Fruit fly (Drosophila melanogaster): Measurements from ENCODE around the gene Vav.

The Vav gene

dm6 chrX:19261528-19262102, at the start of gene Vav:
Gene Vav, plus strand, starts transcription at chrX:19261820.
- TF ChIP-seq usp (GFP tag; optimal IDR thresholded peaks at IDR 0.05) (no peak), EcR (GFP tag; optimal IDR thresholded peaks at IDR 0.05) (no peak), psq (optimal IDR thresholded peaks at IDR 0.05) (no peak)

- TF ChIP-seq CG8478 (optimal IDR thresholded peaks at IDR 0.05) (no peak), usp (GFP tag; optimal IDR thresholded peaks at IDR 0.05) (no peak), pan (optimal IDR thresholded peaks at IDR 0.05) (no peak), Dll (optimal IDR thresholded peaks at IDR 0.05) (no peak), psq (optimal IDR thresholded peaks at IDR 0.05) (no peak), EcR (GFP tag; optimal IDR thresholded peaks at IDR 0.05) (no peak)
These were observed 49.6 kb upstream of the Vav start, which contains the start of gene CG14195 for dm6 chrX:19211982-19212381. Gene CG14195, minus strand, starts transcription at chrX:19212082.

DNA sequence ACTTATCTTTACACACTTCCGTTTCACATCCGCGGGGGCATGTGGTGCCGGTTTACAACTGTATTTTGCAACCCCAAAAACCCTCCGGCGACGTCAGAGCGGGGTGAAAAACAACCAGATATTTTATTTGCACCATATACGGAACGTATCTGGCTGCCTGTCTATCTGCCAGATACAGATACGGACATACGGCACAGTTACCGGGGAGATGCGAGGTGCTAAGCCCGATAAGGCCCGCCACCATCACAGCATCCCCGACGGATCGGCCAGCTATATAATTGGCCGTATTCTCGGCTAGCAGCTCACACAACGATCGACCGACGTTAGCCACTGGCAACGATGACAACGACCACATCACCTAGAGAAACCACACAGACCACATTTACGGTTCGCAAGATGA, 48.7 kb upstream of the Vav start, which contains the start of gene Mur18B:
Gene Mur18B, plus strand, starts transcription at position 301 of the 400 bp plus-strand sequence.
- TF ChIP-seq psq (optimal IDR thresholded peaks at IDR 0.05), result no peak
- TF ChIP-seq Dll (optimal IDR thresholded peaks at IDR 0.05), result no peak
- no peak for TF ChIP-seq EcR (GFP tag; optimal IDR thresholded peaks at IDR 0.05)
- no peak for TF ChIP-seq pan (optimal IDR thresholded peaks at IDR 0.05)
- TF ChIP-seq CG8478 (optimal IDR thresholded peaks at IDR 0.05), result no peak
- TF ChIP-seq usp (GFP tag; optimal IDR thresholded peaks at IDR 0.05), result no peak

dm6 chrX:19215215-19215614, 46.4 kb upstream of the Vav start, which contains the start of gene Muc18B:
Gene Muc18B, plus strand, starts transcription at chrX:19215515.
- no peak for TF ChIP-seq pan (optimal IDR thresholded peaks at IDR 0.05)
- TF ChIP-seq psq (optimal IDR thresholded peaks at IDR 0.05), result no peak

DNA sequence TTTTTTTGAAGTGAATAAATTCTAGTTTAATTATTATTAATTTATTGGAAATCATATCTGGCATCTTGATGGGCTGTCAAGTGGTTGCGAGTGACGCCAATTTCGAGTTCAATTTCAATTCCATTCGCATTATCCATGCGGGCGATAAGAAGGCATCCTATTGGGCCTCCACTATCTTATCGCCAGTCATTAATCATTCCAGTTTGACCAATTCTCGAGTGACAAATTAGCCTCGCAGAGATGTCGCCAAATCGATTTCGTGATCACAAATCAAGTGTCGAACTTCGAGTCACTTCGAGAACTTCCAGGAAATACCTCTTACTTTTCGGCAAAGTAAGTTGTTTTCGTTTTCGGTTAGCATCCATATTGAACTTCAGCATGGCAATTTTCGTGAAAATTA, 44.9 kb upstream of the Vav start:
- TF ChIP-seq psq (optimal IDR thresholded peaks at IDR 0.05), result no peak
- TF ChIP-seq pan (optimal IDR thresholded peaks at IDR 0.05), result no peak
- TF ChIP-seq usp (GFP tag; optimal IDR thresholded peaks at IDR 0.05), result no peak
- no peak for TF ChIP-seq CG8478 (optimal IDR thresholded peaks at IDR 0.05)
- TF ChIP-seq EcR (GFP tag; optimal IDR thresholded peaks at IDR 0.05), result no peak
- no peak for TF ChIP-seq Dll (optimal IDR thresholded peaks at IDR 0.05)

- TF ChIP-seq usp (GFP tag; optimal IDR thresholded peaks at IDR 0.05) (no peak), Dll (optimal IDR thresholded peaks at IDR 0.05) (peak; percentile 76), CG8478 (optimal IDR thresholded peaks at IDR 0.05) (no peak)
These were observed 41.2 kb upstream of the Vav start, which contains the start of gene CG7884 for dm6 chrX:19220415-19220814. Gene CG7884, plus strand, starts transcription at chrX:19220622.

- TF ChIP-seq EcR (GFP tag; optimal IDR thresholded peaks at IDR 0.05), result no peak
- no peak for TF ChIP-seq Dll (optimal IDR thresholded peaks at IDR 0.05)
- TF ChIP-seq usp (GFP tag; optimal IDR thresholded peaks at IDR 0.05), result no peak
- no peak for TF ChIP-seq pan (optimal IDR thresholded peaks at IDR 0.05)
- no peak for TF ChIP-seq psq (optimal IDR thresholded peaks at IDR 0.05)
- no peak for TF ChIP-seq CG8478 (optimal IDR thresholded peaks at IDR 0.05)
These were observed 40.6 kb upstream of the Vav start for dm6 chrX:19220963-19221572.

dm6 chrX:19224580-19225303, 36.9 kb upstream of the Vav start:
- no peak for TF ChIP-seq psq (optimal IDR thresholded peaks at IDR 0.05)
- TF ChIP-seq EcR (GFP tag; optimal IDR thresholded peaks at IDR 0.05), result no peak
- no peak for TF ChIP-seq usp (GFP tag; optimal IDR thresholded peaks at IDR 0.05)
- no peak for TF ChIP-seq pan (optimal IDR thresholded peaks at IDR 0.05)
- TF ChIP-seq Dll (optimal IDR thresholded peaks at IDR 0.05), result no peak
- TF ChIP-seq CG8478 (optimal IDR thresholded peaks at IDR 0.05), result no peak

dm6 chrX:19225304-19225640, 36.3 kb upstream of the Vav start:
- no peak for TF ChIP-seq CG8478 (optimal IDR thresholded peaks at IDR 0.05)
- no peak for TF ChIP-seq EcR (GFP tag; optimal IDR thresholded peaks at IDR 0.05)
- TF ChIP-seq usp (GFP tag; optimal IDR thresholded peaks at IDR 0.05), result no peak
- no peak for TF ChIP-seq pan (optimal IDR thresholded peaks at IDR 0.05)
- TF ChIP-seq psq (optimal IDR thresholded peaks at IDR 0.05), result no peak
- no peak for TF ChIP-seq Dll (optimal IDR thresholded peaks at IDR 0.05)

- TF ChIP-seq EcR (GFP tag; optimal IDR thresholded peaks at IDR 0.05) (no peak), usp (GFP tag; optimal IDR thresholded peaks at IDR 0.05) (no peak), Dll (optimal IDR thresholded peaks at IDR 0.05) (no peak)
These were observed 31.7 kb upstream of the Vav start for dm6 chrX:19229855-19230433.

dm6 chrX:19238613-19239012, 23.0 kb upstream of the Vav start:
- TF ChIP-seq CG8478 (optimal IDR thresholded peaks at IDR 0.05), result no peak
- TF ChIP-seq Dll (optimal IDR thresholded peaks at IDR 0.05), result no peak
- TF ChIP-seq usp (GFP tag; optimal IDR thresholded peaks at IDR 0.05), result no peak
- TF ChIP-seq pan (optimal IDR thresholded peaks at IDR 0.05), result no peak
- no peak for TF ChIP-seq psq (optimal IDR thresholded peaks at IDR 0.05)
- no peak for TF ChIP-seq EcR (GFP tag; optimal IDR thresholded peaks at IDR 0.05)

dm6 chrX:19239365-19239764, 22.3 kb upstream of the Vav start:
- TF ChIP-seq Dll (optimal IDR thresholded peaks at IDR 0.05), result no peak

Data from whole organism.